Fruit fly (Drosophila melanogaster) whole organism: ENCODE measurements around the gene CG5500.
A peak's percentile ranks its signal among the peaks of the same experiment; 100 is the strongest.

Source experiments
- CG8478 ChIP-seq: fragments of >200 bp; optimal IDR thresholded peaks from 2 replicates; lab custom pipeline; 2018; ENCODE audit warnings: inconsistent platforms
- Dll ChIP-seq: fragments of >200 bp; optimal IDR thresholded peaks from 2 replicates; lab custom pipeline; 2017
- EcR ChIP-seq, 2 experiments: fragments of >200 bp; optimal IDR thresholded peaks; 2 replicates each; lab custom pipeline; 2017; ENCODE audit warnings: missing biosample characterization in 2 of 2, missing genetic modification characterization in 2 of 2, missing genetic modification reagents in 2 of 2
- pan ChIP-seq: fragments of >200 bp; optimal IDR thresholded peaks from 2 replicates; lab custom pipeline; 2017
- psq ChIP-seq: fragments of >200 bp; optimal IDR thresholded peaks from 2 replicates; lab custom pipeline; 2017
- usp ChIP-seq: fragments of >200 bp; optimal IDR thresholded peaks from 2 replicates; lab custom pipeline; 2017; ENCODE audit warnings: missing biosample characterization, missing genetic modification characterization, mixed read lengths

The CG5500 gene

DNA sequence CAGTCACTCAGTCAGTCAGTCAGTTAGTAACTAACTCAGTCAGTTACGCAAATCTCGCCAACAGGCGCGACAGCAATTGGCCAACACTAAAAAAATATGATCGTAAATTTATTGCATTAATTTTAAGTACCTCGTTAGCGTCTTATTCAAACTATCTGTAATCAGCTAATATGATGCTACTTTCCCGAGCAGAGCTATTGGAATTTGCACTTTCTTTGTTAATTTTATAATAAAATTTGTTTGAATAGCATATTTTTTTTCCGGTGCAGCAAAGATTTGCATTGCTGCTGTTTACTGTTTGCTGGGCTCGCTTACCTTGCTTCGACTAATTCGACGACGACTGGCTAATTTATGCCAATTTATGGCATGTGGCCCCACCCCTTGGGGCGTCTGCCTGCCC lies 13.7 kb downstream of the CG5500 start:
- TF ChIP-seq CG8478 (no peak), usp (GFP tag; lab: Kevin White, UChicago) (no peak), EcR (GFP tag; optimal IDR thresholded peaks at IDR 0.05; lab: Kevin White, UChicago) (no peak), pan (lab: Kevin White, UChicago) (no peak), psq (lab: Kevin White, UChicago) (no peak), Dll (lab: Kevin White, UChicago) (no peak)

DNA sequence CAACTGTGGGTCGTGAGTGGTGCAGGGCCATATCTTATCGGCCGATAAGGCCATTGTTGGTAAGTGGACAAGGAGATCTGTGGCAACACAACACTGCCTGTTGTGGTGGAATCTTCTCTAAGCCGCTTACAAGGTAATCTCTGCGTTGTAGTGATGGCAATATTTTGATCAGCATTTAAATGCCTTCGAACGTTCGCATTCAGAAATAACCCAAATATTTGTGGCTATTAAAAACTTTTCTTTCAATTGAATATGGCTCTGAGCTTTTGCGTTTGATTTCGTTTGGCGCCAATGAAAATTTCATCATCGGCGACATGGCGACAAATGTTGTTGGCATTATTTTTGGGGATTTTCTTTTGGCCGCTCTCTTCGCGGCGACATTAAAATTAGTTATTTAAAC lies 14.1 kb downstream of the CG5500 start:
- no peak for TF ChIP-seq EcR (GFP tag; optimal IDR thresholded peaks at IDR 0.05; lab: Kevin White, UChicago)
- no peak for TF ChIP-seq Dll (lab: Kevin White, UChicago)
- no peak for TF ChIP-seq CG8478
- no peak for TF ChIP-seq pan (lab: Kevin White, UChicago)
- TF ChIP-seq usp (GFP tag; lab: Kevin White, UChicago), result no peak
- no peak for TF ChIP-seq psq (lab: Kevin White, UChicago)

DNA sequence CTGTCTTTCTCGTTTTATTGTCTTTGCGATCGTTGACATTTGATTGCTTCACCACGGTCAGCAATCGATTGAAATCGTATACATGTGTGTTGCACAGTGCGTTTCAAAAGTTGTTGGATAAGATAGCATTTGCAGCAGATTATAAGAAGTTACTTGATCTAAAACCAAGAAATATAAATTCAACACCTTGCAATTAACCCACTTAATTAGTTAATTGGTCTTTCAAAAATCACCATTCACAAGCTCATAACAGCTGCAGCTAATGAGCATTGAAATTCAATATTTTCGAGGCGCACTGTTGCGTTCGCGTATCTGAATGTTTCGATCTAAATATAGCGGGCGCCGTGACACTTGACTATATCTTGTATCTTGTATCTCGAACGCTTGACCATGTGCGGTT lies 16.3 kb downstream of the CG5500 start:
- TF ChIP-seq psq (lab: Kevin White, UChicago) (no peak), EcR (GFP tag; optimal IDR thresholded peaks at IDR 0.05; lab: Kevin White, UChicago) (peak in 1 of 2 experiments; percentile 34), Dll (lab: Kevin White, UChicago) (no peak), CG8478 (no peak), usp (GFP tag; lab: Kevin White, UChicago) (no peak)

DNA sequence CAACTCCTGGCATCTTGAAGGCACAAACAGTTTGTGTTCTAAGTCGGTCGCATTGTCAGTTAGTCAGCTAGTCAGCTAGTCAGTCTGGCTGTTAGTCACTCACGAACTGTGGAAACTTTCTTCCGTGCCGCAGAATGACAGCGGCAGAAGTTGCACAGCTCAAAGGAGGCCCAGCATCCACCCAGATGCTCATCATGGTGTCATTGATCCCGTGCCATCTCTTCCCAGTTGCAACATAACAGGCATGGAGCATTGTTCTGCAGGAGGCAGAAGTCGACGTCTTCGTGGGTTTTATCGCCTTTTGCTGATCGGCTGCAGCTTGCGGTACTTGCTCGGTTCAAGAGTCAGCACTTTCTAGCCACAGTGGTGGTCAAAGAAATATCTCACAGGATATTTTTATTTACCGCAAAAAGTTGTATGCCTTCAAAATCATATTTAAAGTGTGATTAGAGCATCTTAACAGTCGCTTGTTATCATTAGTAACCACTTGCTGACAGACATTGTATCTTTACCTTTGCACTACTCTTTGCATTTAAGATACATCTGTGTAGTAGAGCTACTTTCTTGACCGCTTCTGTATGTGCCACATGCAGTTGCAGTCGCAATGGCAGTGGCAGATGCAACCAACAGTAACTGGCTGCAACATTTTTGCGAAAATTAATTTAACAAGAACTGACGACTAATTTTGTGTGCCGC lies 17.3 kb downstream of the CG5500 start:
- TF ChIP-seq Dll (lab: Kevin White, UChicago) (no peak), EcR (GFP tag; optimal IDR thresholded peaks at IDR 0.05; lab: Kevin White, UChicago) (peak in 1 of 2 experiments; percentile 76), usp (GFP tag; lab: Kevin White, UChicago) (no peak)

DNA sequence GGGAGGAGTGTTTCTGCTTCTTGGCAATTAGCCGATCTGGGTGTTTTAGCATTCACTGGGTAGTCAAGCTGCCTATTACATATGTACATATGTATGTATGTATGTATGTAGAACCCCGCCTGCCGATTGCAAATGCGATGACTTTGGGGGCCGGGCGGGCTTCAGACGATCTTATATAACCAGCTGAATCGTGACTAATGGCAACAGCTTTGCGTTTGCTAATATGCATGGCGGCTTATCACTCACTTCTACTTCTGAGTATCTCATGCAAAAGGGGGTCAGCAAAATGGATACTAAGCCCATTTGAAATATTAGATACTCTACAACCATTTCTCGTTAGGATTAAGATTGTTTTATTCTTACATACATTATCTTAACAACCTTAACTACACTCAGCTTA lies 19.8 kb downstream of the CG5500 start:
- TF ChIP-seq EcR (GFP tag; optimal IDR thresholded peaks at IDR 0.05; lab: Kevin White, UChicago) (no peak), usp (GFP tag; lab: Kevin White, UChicago) (no peak), Dll (lab: Kevin White, UChicago) (no peak), CG8478 (no peak), pan (lab: Kevin White, UChicago) (no peak), psq (lab: Kevin White, UChicago) (no peak)

DNA sequence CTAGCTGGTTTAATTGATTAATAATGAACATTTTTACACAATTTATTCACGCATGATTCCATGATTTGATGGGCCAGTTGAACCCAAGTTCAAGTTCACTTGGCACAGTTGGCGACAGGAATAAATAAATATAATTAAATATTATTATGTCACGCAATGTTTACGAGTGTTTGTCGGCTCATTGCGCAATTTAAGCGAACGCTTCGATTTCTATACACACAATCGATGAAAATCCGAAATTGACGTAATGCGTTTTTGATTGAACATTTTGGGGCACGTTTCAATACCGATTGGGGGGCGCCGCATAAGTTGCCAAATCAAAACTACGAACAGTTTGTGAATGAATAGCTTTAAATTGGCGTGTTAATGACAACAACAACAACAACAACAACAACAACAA lies 20.9 kb downstream of the CG5500 start:
- TF ChIP-seq Dll (lab: Kevin White, UChicago), result no peak
- TF ChIP-seq CG8478, result no peak
- no peak for TF ChIP-seq EcR (GFP tag; optimal IDR thresholded peaks at IDR 0.05; lab: Kevin White, UChicago)
- no peak for TF ChIP-seq psq (lab: Kevin White, UChicago)
- no peak for TF ChIP-seq pan (lab: Kevin White, UChicago)
- TF ChIP-seq usp (GFP tag; lab: Kevin White, UChicago), result no peak

DNA sequence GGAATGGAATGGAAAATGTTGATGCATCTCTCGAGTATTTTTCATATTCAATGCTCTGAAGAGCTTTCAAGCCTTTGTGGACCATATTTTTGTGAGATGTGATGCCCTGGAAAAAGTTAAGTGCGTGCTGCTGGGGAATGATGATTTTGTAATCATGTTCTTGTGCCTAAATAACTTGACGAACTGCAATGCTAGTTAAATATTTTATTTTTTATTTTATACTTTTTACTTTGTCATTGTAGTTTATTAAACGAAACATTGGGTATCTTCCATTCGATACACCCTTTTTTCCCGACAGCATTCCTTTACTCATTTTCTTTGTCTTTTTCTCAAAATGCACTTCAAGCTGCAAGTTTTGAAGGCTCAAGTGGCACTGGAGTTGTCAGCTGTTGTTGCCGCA lies 23.6 kb downstream of the CG5500 start:
- TF ChIP-seq usp (GFP tag; lab: Kevin White, UChicago) (no peak), pan (lab: Kevin White, UChicago) (peak; percentile 49)

DNA sequence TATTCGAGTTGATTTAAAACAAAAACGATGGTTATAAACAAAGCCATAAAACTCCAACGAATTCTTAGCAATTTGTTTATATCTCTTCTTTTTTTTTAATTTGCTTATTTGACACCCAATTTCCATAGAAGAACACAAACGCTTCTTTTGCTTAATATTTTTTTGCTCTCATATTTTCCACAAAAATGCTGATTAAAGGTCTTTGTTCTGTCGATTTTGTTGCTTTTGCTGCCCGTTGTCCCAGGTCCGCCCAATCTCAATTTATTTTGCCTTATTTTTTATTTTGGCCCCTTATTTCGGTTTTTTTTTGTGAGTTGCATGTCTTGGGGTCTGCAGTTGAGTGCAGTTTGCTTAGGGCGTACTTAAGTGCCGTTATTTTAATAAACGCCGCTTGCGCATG lies 29.6 kb downstream of the CG5500 start:
- TF ChIP-seq Dll (lab: Kevin White, UChicago), result no peak
- no peak for TF ChIP-seq usp (GFP tag; lab: Kevin White, UChicago)
- TF ChIP-seq EcR (GFP tag; optimal IDR thresholded peaks at IDR 0.05; lab: Kevin White, UChicago), result no peak
- TF ChIP-seq CG8478, result no peak
- TF ChIP-seq pan (lab: Kevin White, UChicago), result no peak
- no peak for TF ChIP-seq psq (lab: Kevin White, UChicago)

DNA sequence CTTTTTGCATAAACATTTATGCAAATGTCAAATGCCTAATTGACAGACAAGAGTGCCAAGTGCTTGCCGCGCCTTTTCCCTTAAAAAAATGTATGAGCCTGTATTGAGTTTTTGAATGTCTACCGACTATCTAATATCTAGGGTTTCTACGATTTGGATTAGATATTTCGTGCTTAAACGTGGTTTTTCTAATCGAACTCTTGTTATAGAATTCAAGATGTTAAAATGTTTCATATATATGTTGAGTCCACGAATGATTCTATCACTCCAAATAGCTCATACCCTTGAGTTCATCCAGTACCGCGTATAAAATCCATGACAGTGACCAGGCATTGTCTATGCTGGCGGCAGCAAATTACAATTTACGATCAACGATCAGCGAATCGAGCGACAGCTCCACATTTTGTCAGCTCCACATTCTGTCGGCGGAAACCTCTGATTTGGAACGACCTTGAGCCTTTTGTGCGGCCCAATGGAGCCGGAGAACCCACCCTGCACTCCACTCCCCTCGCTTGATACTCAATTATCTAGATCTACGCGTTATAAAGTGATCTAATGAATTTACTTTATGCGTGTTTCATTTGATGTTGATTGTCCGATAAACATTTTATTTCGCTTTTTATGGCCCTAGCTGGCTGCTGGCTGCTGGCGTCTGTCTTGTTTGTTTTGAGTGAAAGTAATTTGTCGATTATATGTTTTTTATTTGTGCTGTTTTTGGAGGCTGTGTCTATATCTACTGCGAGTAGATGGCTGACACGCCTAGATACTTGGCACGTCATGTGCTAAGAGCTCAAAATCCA lies 30.5 kb downstream of the CG5500 start:
- TF ChIP-seq Dll (lab: Kevin White, UChicago), result no peak
- no peak for TF ChIP-seq EcR (GFP tag; optimal IDR thresholded peaks at IDR 0.05; lab: Kevin White, UChicago)
- TF ChIP-seq pan (lab: Kevin White, UChicago), result no peak
- TF ChIP-seq psq (lab: Kevin White, UChicago), result no peak
- no peak for TF ChIP-seq CG8478
- TF ChIP-seq usp (GFP tag; lab: Kevin White, UChicago), result no peak

DNA sequence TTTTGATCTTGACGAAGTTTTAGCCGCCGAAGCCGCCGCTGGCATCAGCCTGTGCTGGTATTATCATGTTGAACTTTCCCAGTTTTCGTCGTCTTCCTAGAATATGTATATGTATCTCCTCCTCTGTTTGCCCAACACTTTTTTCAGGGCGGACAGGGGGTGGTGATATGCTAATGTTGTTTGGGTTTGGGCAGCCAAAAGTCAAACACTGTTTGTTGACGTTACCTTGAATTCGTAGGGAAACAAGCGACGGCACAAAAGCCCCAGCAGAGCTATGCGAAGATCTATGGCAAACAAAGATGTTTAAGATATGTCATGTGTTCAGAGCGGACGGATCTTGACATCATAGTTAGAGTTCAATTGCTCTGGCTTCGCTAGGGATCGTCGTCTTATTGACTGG lies 32.3 kb downstream of the CG5500 start:
- TF ChIP-seq EcR (GFP tag; optimal IDR thresholded peaks at IDR 0.05; lab: Kevin White, UChicago) (no peak), pan (lab: Kevin White, UChicago) (no peak), Dll (lab: Kevin White, UChicago) (no peak)

DNA sequence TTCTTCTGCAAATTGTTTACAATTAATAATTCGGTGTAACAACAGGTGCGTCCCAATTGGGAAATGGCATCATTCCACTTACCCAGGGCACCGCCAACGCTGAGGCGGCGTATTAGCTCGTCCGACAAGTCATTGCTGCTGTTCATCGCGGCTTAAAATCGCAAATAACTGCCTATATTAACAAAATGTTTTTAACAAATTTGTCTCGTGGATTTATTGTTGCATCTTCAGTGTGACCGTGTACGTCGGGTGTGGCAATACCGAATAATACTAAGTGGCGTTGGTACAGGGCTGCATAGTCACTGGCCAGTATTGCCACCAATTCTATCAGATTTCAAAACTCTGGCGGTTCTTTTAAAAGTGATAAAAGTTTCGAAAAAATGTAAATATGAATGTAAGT lies 36.2 kb downstream of the CG5500 start, which contains the start of gene Ets97D:
TSS of gene Ets97D (minus strand) at position 272 of the 400 bp plus-strand sequence.
- no peak for TF ChIP-seq pan (lab: Kevin White, UChicago)
- TF ChIP-seq usp (GFP tag; lab: Kevin White, UChicago), result no peak
- TF ChIP-seq Dll (lab: Kevin White, UChicago), result no peak
- no peak for TF ChIP-seq psq (lab: Kevin White, UChicago)
- no peak for TF ChIP-seq CG8478
- no peak for TF ChIP-seq EcR (GFP tag; optimal IDR thresholded peaks at IDR 0.05; lab: Kevin White, UChicago)

DNA sequence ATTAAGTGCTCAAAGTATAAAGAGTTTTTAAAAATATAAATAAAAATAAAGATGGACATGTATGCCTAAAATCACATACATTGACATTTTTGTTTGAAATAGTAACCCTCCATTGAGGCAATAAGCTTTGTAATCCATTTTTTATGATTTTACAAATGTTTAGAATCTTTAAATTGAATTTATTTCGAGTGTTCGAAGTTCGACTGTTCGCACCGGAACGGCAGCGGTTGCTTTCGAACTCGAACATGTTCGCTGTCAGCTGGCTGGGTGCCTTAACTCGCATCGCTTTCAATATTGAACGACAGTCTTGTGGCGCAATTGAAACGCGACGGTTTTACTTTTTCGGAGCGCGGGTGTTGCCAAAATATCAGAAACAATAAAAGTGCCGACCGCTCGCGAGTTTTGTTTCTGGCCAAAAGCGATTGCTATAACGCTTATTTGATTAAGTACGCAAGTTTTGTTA lies 39.1 kb downstream of the CG5500 start, which contains the start of gene CG46339:
TSS of gene CG46339 (plus strand) at position 299 of the 463 bp plus-strand sequence.
- TF ChIP-seq Dll (lab: Kevin White, UChicago) (no peak), pan (lab: Kevin White, UChicago) (no peak), EcR (GFP tag; optimal IDR thresholded peaks at IDR 0.05; lab: Kevin White, UChicago) (no peak), usp (GFP tag; lab: Kevin White, UChicago) (no peak), psq (lab: Kevin White, UChicago) (no peak)
